Worm (Caenorhabditis elegans): Measurements from ENCODE around the gene Y53G8AM.6.

The Y53G8AM.6 gene

DNA sequence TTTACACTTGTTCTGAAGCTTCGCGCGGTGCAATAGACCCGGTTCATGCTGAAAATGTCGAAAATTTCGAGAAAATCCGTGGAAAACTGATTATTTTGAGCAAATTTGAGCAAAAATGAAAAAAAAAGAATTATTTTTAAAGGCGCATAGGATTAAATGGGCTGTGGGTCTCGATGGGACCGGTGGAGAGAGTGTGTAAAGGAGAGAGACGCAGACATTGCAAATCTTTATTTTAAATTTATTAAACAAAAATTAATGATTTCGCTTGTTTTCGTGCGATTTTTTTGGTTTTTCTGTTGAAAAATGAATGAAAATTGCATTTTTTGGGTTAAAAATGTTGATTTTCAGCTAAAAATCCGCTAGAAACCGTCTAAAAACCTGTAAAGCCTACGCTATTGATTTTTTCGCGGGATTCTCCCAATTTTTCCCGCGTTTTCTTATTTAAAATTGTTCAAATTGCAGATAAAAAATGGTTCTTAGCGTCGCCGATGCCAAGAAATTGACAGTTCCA, 34.7 kb upstream of the Y53G8AM.6 start, which contains the start of the genes Y53G8AR.8 and Y53G8AR.6 (continued):
- TF ChIP-seq efl-1 (optimal IDR thresholded peaks at IDR 0.05) (peak; percentile 39 to 51), efl-1 (GFP tag; optimal IDR thresholded peaks at IDR 0.05 in 1 of 2) (peak; percentile 59 to 94), unc-30 (tag; optimal IDR thresholded peaks at IDR 0.05) (no peak), sox-4 (tag; optimal IDR thresholded peaks at IDR 0.05) (no peak), tlp-1 (tag; optimal IDR thresholded peaks at IDR 0.05) (no peak), Y116A8C.19 (tag; optimal IDR thresholded peaks at IDR 0.05; ENCODE audit: borderline replicate concordance) (no peak), lin-13 (GFP tag; optimal IDR thresholded peaks at IDR 0.05) (no peak), lin-15B (tag; optimal IDR thresholded peaks at IDR 0.05) (no peak), egl-13 (tag; optimal IDR thresholded peaks at IDR 0.05) (no peak), dpl-1 (GFP tag; optimal IDR thresholded peaks at IDR 0.05) (peak in 2 of 3 experiments; percentile 30 to 56), alr-1 (tag; optimal IDR thresholded peaks at IDR 0.05; ENCODE audit: borderline replicate concordance) (no peak), lsy-2 (tag; optimal IDR thresholded peaks at IDR 0.05) (peak; percentile 53 to 62), grh-1 (GFP tag; IDR thresholded peaks at IDR 0.05) (no peak), swsn-7 (tag; optimal IDR thresholded peaks at IDR 0.05) (no peak), sptf-1 (tag; optimal IDR thresholded peaks at IDR 0.05) (no peak), mab-9 (GFP tag; IDR thresholded peaks at IDR 0.05) (no peak), elt-3 (tag; optimal IDR thresholded peaks at IDR 0.05) (no peak), hlh-4 (tag; optimal IDR thresholded peaks at IDR 0.05) (no peak), nhr-12 (tag; optimal IDR thresholded peaks at IDR 0.05) (no peak), pax-3 (tag; optimal IDR thresholded peaks at IDR 0.05) (no peak), lin-39 (tag; optimal IDR thresholded peaks at IDR 0.05) (no peak), nhr-84 (tag; optimal IDR thresholded peaks at IDR 0.05) (no peak), C34B4.2 (tag; optimal IDR thresholded peaks at IDR 0.05) (no peak), mdl-1 (tag; optimal IDR thresholded peaks at IDR 0.05) (no peak), jun-1 (tag; optimal IDR thresholded peaks at IDR 0.05) (no peak), ceh-8 (GFP tag; optimal IDR thresholded peaks at IDR 0.05) (no peak), nhr-85 (tag) (no peak), unc-130 (tag; optimal IDR thresholded peaks at IDR 0.05) (no peak), ces-1 (GFP tag; optimal IDR thresholded peaks at IDR 0.05) (no peak), ceh-88 (GFP tag; IDR thresholded peaks at IDR 0.05) (no peak), F16B12.6 (tag; optimal IDR thresholded peaks at IDR 0.05) (peak; percentile 40), C16A3.4 (tag; optimal IDR thresholded peaks at IDR 0.05) (no peak)

- TF ChIP-seq nhr-19 (GFP tag; conservative IDR thresholded peaks at IDR 0.05) (no peak), ets-5 (GFP tag; IDR thresholded peaks at IDR 0.05) (no peak), nhr-12 (tag; optimal IDR thresholded peaks at IDR 0.05) (no peak), nhr-77 (tag; optimal IDR thresholded peaks at IDR 0.05) (no peak), hlh-4 (tag; optimal IDR thresholded peaks at IDR 0.05) (no peak), unc-98 (GFP tag; IDR thresholded peaks at IDR 0.05) (no peak), zag-1 (tag; optimal IDR thresholded peaks at IDR 0.05) (no peak), tbx-2 (tag; optimal IDR thresholded peaks at IDR 0.05) (no peak), rnt-1 (tag; optimal IDR thresholded peaks at IDR 0.05) (no peak), C04F5.9 (tag; optimal IDR thresholded peaks at IDR 0.05) (no peak), fkh-10 (GFP tag; optimal IDR thresholded peaks at IDR 0.05) (no peak), nhr-20 (tag; optimal IDR thresholded peaks at IDR 0.05) (no peak), vab-15 (tag; optimal IDR thresholded peaks at IDR 0.05) (no peak), unc-130 (tag; optimal IDR thresholded peaks at IDR 0.05) (no peak), unc-30 (tag; optimal IDR thresholded peaks at IDR 0.05) (no peak), egl-13 (tag; optimal IDR thresholded peaks at IDR 0.05) (peak; percentile 17), isw-1 (GFP tag; IDR thresholded peaks at IDR 0.05) (no peak), lin-35 (GFP tag; optimal IDR thresholded peaks at IDR 0.05) (peak in 1 of 2 experiments; percentile 11), ceh-88 (GFP tag; IDR thresholded peaks at IDR 0.05) (no peak), dsc-1 (tag; optimal IDR thresholded peaks at IDR 0.05) (no peak), fos-1 (tag; optimal IDR thresholded peaks at IDR 0.05) (no peak), elt-2 (tag; optimal IDR thresholded peaks at IDR 0.05) (peak; percentile 84), snpc-4 (tag; optimal IDR thresholded peaks at IDR 0.05) (no peak), pqm-1 (tag; optimal IDR thresholded peaks at IDR 0.05) (no peak), zip-4 (GFP tag; optimal IDR thresholded peaks at IDR 0.05) (no peak), snu-23 (GFP tag; optimal IDR thresholded peaks at IDR 0.05) (no peak), fkh-4 (tag; optimal IDR thresholded peaks at IDR 0.05; ENCODE audit: borderline replicate concordance) (no peak)
These were observed 22.3 kb upstream of the Y53G8AM.6 start, which contains the start of gene mfsd-8 for ce11 chrIII:3281860-3282358. TSS of gene mfsd-8 (plus strand) at chrIII:3282308.
